Worm (Caenorhabditis elegans): ENCODE results near the gene F11C1.9.

The F11C1.9 gene

DNA sequence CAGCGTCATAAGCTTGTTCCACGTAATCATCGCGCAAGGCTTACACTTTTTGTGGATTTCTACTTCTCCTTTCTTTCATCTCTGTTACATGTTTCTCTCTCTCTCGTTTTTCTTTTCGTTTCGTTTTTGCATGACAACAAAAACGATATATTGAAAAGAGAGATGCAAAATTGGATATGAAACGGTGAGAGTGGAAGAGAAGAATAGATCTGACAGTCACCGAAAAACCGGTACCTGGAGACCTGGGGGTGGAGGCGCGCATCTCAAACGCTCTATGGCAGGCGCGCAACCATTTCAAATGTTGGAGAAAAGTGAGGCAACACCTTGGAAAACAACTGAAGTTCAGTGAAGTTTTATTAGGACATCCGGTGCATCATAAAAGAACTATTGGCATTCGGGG lies 32.3 kb upstream of the F11C1.9 start:
- TF ChIP-seq egrh-3 (GFP tag; IDR thresholded peaks at IDR 0.05) (no peak), nhr-179 (tag; optimal IDR thresholded peaks at IDR 0.05) (no peak), ztf-18 (tag; optimal IDR thresholded peaks at IDR 0.05) (no peak), zim-3 (tag; optimal IDR thresholded peaks at IDR 0.05) (no peak), xnd-1 (tag; optimal IDR thresholded peaks at IDR 0.05) (no peak), let-607 (tag; optimal IDR thresholded peaks at IDR 0.05) (no peak), lin-26 (GFP tag; IDR thresholded peaks at IDR 0.05) (no peak), ceh-58 (GFP tag; IDR thresholded peaks at IDR 0.05) (no peak), K11D2.4 (GFP tag; IDR thresholded peaks at IDR 0.05) (no peak), madf-10 (tag; optimal IDR thresholded peaks at IDR 0.05) (no peak), snpc-1.1 (tag; optimal IDR thresholded peaks at IDR 0.05; ENCODE audit: insufficient read depth) (no peak), lag-1 (GFP tag; IDR thresholded peaks at IDR 0.05) (no peak), aptf-3 (GFP tag; IDR thresholded peaks at IDR 0.05) (no peak), aptf-2 (GFP tag; conservative IDR thresholded peaks at IDR 0.05) (no peak), egl-18 (GFP tag; IDR thresholded peaks at IDR 0.05) (no peak), rpc-1 (optimal IDR thresholded peaks at IDR 0.05) (no peak), rpc-1 (tag; optimal IDR thresholded peaks at IDR 0.05) (no peak), Y53G8AR.9 (GFP tag; conservative IDR thresholded peaks at IDR 0.05) (no peak)

DNA sequence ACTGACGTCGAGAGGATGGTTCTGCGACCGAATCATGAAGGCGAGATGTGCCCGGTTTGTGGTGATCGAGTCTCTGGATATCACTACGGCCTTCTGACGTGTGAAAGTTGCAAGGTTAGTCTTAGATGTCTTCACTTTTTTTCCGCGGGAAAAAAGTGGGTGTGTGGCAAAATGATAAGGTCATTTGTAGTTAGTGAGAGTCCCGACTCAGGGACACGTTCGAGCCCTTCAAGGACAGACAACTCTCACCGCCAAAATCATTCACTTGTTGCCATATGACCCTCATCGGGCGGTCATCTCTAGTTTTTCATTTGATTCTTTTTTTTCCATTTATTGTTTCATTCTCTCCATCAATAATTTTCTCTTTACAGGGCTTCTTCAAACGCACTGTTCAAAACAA lies 31.5 kb upstream of the F11C1.9 start:
- TF ChIP-seq egrh-3 (GFP tag; IDR thresholded peaks at IDR 0.05) = no peak
- TF ChIP-seq B0336.3 (GFP tag; IDR thresholded peaks at IDR 0.05) = no peak
- no peak for TF ChIP-seq nhr-120 (GFP tag; IDR thresholded peaks at IDR 0.05)
- TF ChIP-seq egl-44 (GFP tag; IDR thresholded peaks at IDR 0.05) = no peak
- TF ChIP-seq dox-1 (GFP tag; IDR thresholded peaks at IDR 0.05) = no peak
- no peak for TF ChIP-seq akir-1 (GFP tag; optimal IDR thresholded peaks at IDR 0.05)

DNA sequence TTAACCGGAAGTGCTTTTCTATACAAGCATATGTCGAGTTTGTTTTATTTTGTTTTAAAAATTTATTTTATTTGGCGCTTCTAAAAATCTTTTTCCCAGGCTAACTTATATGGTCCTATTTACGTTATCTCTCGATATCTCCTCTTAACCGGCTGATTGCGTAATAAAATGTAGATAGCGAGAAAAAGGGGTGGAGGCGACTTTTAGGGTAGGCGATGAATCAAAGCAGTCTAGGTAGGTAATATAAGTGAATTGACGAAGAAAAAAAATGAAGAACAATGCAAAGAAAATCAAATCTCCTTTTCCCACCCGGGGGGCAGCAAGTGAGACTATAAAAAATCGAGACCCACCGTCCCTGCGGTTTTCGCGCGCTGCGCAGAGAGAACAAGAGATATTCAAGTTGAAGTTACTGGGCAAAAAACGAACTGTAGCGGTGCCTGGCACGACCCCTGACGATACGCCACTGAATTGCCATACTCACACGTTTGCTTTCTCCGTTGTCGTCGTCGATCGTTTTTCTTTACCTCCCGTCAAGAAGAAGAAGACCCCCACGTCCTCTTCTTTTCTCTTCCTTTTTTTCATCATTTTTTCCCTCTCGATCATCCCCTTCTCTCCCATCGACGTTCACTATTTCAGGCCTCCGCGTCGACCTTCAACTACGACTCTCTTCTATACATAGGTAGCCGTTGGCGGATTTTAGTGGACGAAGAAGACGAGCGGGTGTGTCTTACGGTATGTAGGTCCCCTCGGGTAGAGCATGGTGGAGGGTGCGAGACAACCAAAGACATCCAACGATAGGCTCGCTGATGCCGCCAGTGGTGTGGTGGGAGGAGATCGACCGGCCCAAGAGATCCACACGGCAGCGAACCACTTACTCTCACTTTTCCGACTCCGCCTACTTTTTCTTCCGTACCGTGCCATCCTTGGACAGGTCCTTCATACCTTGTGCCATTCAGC lies 30.8 kb upstream of the F11C1.9 start, which contains the start of gene nhr-25:
nhr-25 (plus strand) TSS at position 637 of the 957 bp plus-strand sequence.
- 0 out of 2 replicates have a peak, but pooled peaks have one; percentile 25 for TF ChIP-seq attf-3 (GFP tag; conservative IDR thresholded peaks at IDR 0.05)
- no peak for TF ChIP-seq rcor-1 (GFP tag; IDR thresholded peaks at IDR 0.05)
- TF ChIP-seq snpc-1.1 (tag; optimal IDR thresholded peaks at IDR 0.05; ENCODE audit: insufficient read depth) = no peak
- peak; percentile 54 for TF ChIP-seq zfh-2 (GFP tag; conservative IDR thresholded peaks at IDR 0.05)

DNA sequence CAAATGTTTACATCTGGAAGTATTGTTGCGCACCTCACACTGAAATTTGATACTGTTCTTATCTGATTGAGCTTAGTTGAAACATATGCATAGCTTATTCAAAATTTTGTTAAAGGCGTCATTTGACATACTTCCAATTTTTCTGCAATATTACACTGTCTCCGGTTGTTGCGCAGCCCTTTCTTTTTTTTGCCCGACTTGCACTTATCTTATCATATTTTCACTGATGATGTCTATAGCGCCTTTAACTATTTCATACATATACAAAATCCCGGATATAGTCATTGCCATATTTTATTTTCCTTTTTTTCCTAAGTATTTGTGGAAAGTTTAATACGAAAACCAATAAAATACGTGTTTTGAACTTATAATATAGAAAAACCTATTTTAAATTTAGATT lies 29.4 kb upstream of the F11C1.9 start:
- TF ChIP-seq let-526 (GFP tag; IDR thresholded peaks at IDR 0.05) = no peak
- TF ChIP-seq mxl-1 (tag; optimal IDR thresholded peaks at IDR 0.05) = no peak

DNA sequence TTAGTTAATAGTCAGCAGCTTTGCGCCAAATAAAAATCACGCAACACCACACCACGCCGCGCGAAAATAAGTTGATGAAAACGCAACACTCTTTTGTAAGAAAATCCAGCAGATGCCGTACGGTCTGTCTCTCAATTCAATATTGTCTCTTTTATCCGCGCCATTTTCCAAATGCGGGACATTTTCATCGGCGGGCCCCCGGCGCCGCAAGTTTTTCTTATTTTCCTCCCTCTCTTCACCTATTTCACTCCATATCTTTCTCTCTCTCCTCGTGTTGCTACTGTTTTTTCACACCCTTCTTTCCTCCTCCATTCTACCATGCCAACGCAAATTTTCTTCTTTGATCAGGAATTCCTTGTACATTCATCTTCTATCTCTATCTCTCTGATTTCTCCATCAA lies 29.0 kb upstream of the F11C1.9 start:
- TF ChIP-seq die-1 (tag; optimal IDR thresholded peaks at IDR 0.05) (no peak), repo-1 (tag; optimal IDR thresholded peaks at IDR 0.05) (no peak), zfh-2 (GFP tag; conservative IDR thresholded peaks at IDR 0.05) (no peak), nhr-179 (tag; optimal IDR thresholded peaks at IDR 0.05) (no peak), nhr-120 (GFP tag; IDR thresholded peaks at IDR 0.05) (no peak), mcd-1 (GFP tag; IDR thresholded peaks at IDR 0.05) (no peak), sdz-38 (tag; optimal IDR thresholded peaks at IDR 0.05) (no peak), hlh-12 (tag; optimal IDR thresholded peaks at IDR 0.05) (no peak), F57C9.4 (tag; optimal IDR thresholded peaks at IDR 0.05) (no peak), unc-62 (GFP tag; optimal IDR thresholded peaks at IDR 0.05) (no peak), athp-1 (tag; optimal IDR thresholded peaks at IDR 0.05) (no peak), lir-1 (GFP tag; conservative IDR thresholded peaks at IDR 0.05) (no peak), fkh-3 (tag; optimal IDR thresholded peaks at IDR 0.05) (no peak), ama-1 (optimal IDR thresholded peaks at IDR 0.05) (no peak), ama-1 (GFP tag; optimal IDR thresholded peaks at IDR 0.05) (no peak), K11D2.4 (GFP tag; IDR thresholded peaks at IDR 0.05) (no peak), lin-40 (tag; optimal IDR thresholded peaks at IDR 0.05) (no peak), B0336.3 (GFP tag; IDR thresholded peaks at IDR 0.05) (no peak), ztf-22 (GFP tag; optimal IDR thresholded peaks at IDR 0.05) (no peak)

All from whole organism, young adult.